Worm (Caenorhabditis elegans) whole organism, L3 larva: ENCODE data around the gene Y57G11C.51.

Experiments
- ceh-28 ChIP-seq: fragments of 150-350 bp; optimal IDR thresholded peaks from 2 replicates; lab custom pipeline; 2014; ENCODE audit warnings: missing biosample characterization, missing genetic modification reagents, missing genetic modification characterization
- ceh-82 ChIP-seq: fragments of 150-350 bp; optimal IDR thresholded peaks from 2 replicates; lab custom pipeline; 2014; ENCODE audit warnings: missing biosample characterization, missing genetic modification characterization
- egl-5 ChIP-seq: fragments of 150-350 bp; optimal IDR thresholded peaks from 2 replicates; lab custom pipeline; 2017; ENCODE audit warnings: missing biosample characterization, missing genetic modification reagents, missing genetic modification characterization, inconsistent platforms
- elt-2 ChIP-seq: sonication (generic microtip); optimal IDR thresholded peaks from 2 replicates; lab custom pipeline; 2016; ENCODE audit warnings: missing genetic modification reagents, mild to moderate bottlenecking, missing genetic modification characterization, missing compliant biosample characterization
- elt-3 ChIP-seq, 3 experiments: fragments of 150-350 bp in 1 of 3; sonication (generic microtip) in 2 of 3; optimal IDR thresholded peaks; 2 replicates in 2 of 3; 4 replicates in 1 of 3; lab custom pipeline; 2014 to 2017; ENCODE audit warnings: missing biosample characterization in 3 of 3, missing genetic modification characterization in 3 of 3
- lin-39 ChIP-seq: fragments of 150-350 bp; optimal IDR thresholded peaks from 2 replicates; lab custom pipeline; 2018; ENCODE audit warnings: missing biosample characterization, missing genetic modification reagents, missing genetic modification characterization
- mdl-1 ChIP-seq: fragments of 150-350 bp; optimal IDR thresholded peaks from 2 replicates; lab custom pipeline; 2014; ENCODE audit warnings: missing biosample characterization, missing genetic modification characterization
- nhr-28 ChIP-seq: fragments of 150-350 bp; optimal IDR thresholded peaks from 2 replicates; lab custom pipeline; 2014; ENCODE audit warnings: missing biosample characterization, missing genetic modification characterization
- pqm-1 ChIP-seq: fragments of 150-350 bp; optimal IDR thresholded peaks from 2 replicates; lab custom pipeline; 2017; ENCODE audit warnings: missing biosample characterization, missing genetic modification characterization, inconsistent platforms
- sea-2 ChIP-seq: fragments of 150-350 bp; sonication (generic microtip); optimal IDR thresholded peaks from 4 replicates; lab custom pipeline; 2014; ENCODE audit warnings: missing biosample characterization, missing genetic modification reagents, missing genetic modification characterization

ce11 chrIV:14822267-14822666 lies 47.9 kb upstream of the Y57G11C.51 start:
- TF ChIP-seq pqm-1 (tag; lab: Kevin White, UChicago) (peak; percentile 14), sea-2 (GFP tag; lab: Kevin White, UChicago) (no peak), elt-3 (tag; optimal IDR thresholded peaks at IDR 0.05; lab: Kevin White, UChicago) (no peak), ceh-28 (tag; lab: Kevin White, UChicago) (no peak), egl-5 (no peak), ceh-82 (tag; lab: Kevin White, UChicago) (peak; percentile 3), elt-2 (tag; lab: Kevin White, UChicago) (no peak), lin-39 (tag; lab: Kevin White, UChicago) (no peak), nhr-28 (tag; lab: Kevin White, UChicago) (no peak), mdl-1 (tag; lab: Kevin White, UChicago) (no peak)
